Fruit fly (Drosophila melanogaster) whole organism, embryonic: ENCODE measurements around the gene CG46396.
A peak's percentile ranks its signal among the peaks of the same experiment; 100 is the strongest.

Experiments used
- ATbp ChIP-seq: fragments of 200-800 bp; sonication (Bioruptor generic); optimal IDR thresholded peaks from 2 replicates; lab custom pipeline; 2017; ENCODE audit warnings: missing biosample characterization, mild to moderate bottlenecking, missing genetic modification characterization, missing genetic modification reagents
- Ada2b ChIP-seq: fragments of 200-800 bp; sonication (Bioruptor generic); IDR thresholded peaks from 2 replicates; pipeline ENCODE4 v1.3.6; 2022; ENCODE audit warnings: missing biosample characterization, missing genetic modification characterization
- BEAF-32 ChIP-seq: fragments of 200-800 bp; sonication (Bioruptor generic); optimal IDR thresholded peaks from 3 replicates; lab custom pipeline; 2017; ENCODE audit warnings: missing biosample characterization, missing genetic modification characterization, mild to moderate bottlenecking, moderate library complexity, missing genetic modification reagents
- CG10267 ChIP-seq: fragments of 200-800 bp; sonication (Bioruptor generic); optimal IDR thresholded peaks from 2 replicates; lab custom pipeline; 2018; ENCODE audit warnings: missing biosample characterization, mild to moderate bottlenecking, missing genetic modification characterization, moderate library complexity
- CG12071 ChIP-seq: fragments of 200-800 bp; sonication (Bioruptor generic); optimal IDR thresholded peaks from 3 replicates; lab custom pipeline; 2018; ENCODE audit warnings: missing biosample characterization, mild to moderate bottlenecking, missing genetic modification characterization
- CG12299 ChIP-seq: fragments of 200-800 bp; sonication (Bioruptor generic); optimal IDR thresholded peaks from 2 replicates; lab custom pipeline; 2018; ENCODE audit warnings: missing biosample characterization, mild to moderate bottlenecking, missing genetic modification characterization
- CG1233 ChIP-seq: fragments of 200-800 bp; sonication (Bioruptor generic); optimal IDR thresholded peaks from 4 replicates; lab custom pipeline; 2018; ENCODE audit warnings: missing biosample characterization, mild to moderate bottlenecking, missing genetic modification characterization
- CG12391 ChIP-seq: fragments of 200-800 bp; sonication (Bioruptor generic); optimal IDR thresholded peaks from 3 replicates; lab custom pipeline; 2018; ENCODE audit warnings: missing biosample characterization, mild to moderate bottlenecking, missing genetic modification characterization, moderate library complexity
- CG14441 ChIP-seq: fragments of 200-800 bp; sonication (Bioruptor generic); IDR thresholded peaks from 2 replicates; pipeline ENCODE4 v1.3.6; 2022; ENCODE audit warnings: missing biosample characterization, missing genetic modification characterization
- CG17829 ChIP-seq: fragments of 200-800 bp; optimal IDR thresholded peaks from 2 replicates; lab custom pipeline; 2019; ENCODE audit warnings: missing biosample characterization, mild to moderate bottlenecking, missing genetic modification characterization, moderate library complexity
- CG2678 ChIP-seq: fragments of 200-800 bp; sonication (Bioruptor generic); optimal IDR thresholded peaks from 3 replicates; lab custom pipeline; 2019; ENCODE audit warnings: missing biosample characterization, mild to moderate bottlenecking, missing genetic modification characterization, moderate library complexity
- CG42726 ChIP-seq: fragments of 200-800 bp; sonication (Bioruptor generic); IDR thresholded peaks from 2 replicates; pipeline ENCODE4 v1.3.6; 2022; ENCODE audit warnings: missing biosample characterization, missing genetic modification characterization; ENCODE audit not compliant: partially characterized antibody
- CG5180 ChIP-seq: fragments of 200-800 bp; sonication (Bioruptor generic); optimal IDR thresholded peaks from 3 replicates; lab custom pipeline; 2017; ENCODE audit warnings: missing biosample characterization, missing genetic modification characterization, mild to moderate bottlenecking, moderate library complexity, missing genetic modification reagents
- CG6254 ChIP-seq: fragments of 200-800 bp; sonication (Bioruptor generic); optimal IDR thresholded peaks from 3 replicates; lab custom pipeline; 2017; ENCODE audit warnings: mild to moderate bottlenecking, missing biosample characterization, missing genetic modification reagents, missing genetic modification characterization
- CG6689 ChIP-seq: fragments of 200-800 bp; sonication (Bioruptor generic); IDR thresholded peaks from 2 replicates; pipeline ENCODE4 v1.3.6; 2022; ENCODE audit warnings: missing biosample characterization, missing genetic modification characterization
- CG7839 ChIP-seq: fragments of 200-800 bp; sonication (Bioruptor generic); optimal IDR thresholded peaks from 3 replicates; lab custom pipeline; 2018; ENCODE audit warnings: missing biosample characterization, mild to moderate bottlenecking, missing genetic modification characterization, moderate library complexity
- CG8388 ChIP-seq: fragments of 200-800 bp; sonication (Bioruptor generic); optimal IDR thresholded peaks from 2 replicates; lab custom pipeline; 2019; ENCODE audit warnings: missing biosample characterization, mild to moderate bottlenecking, missing genetic modification characterization, moderate library complexity
- CG9727 ChIP-seq: fragments of 200-800 bp; sonication (Bioruptor generic); optimal IDR thresholded peaks from 3 replicates; lab custom pipeline; 2017; ENCODE audit warnings: missing biosample characterization, mild to moderate bottlenecking, missing genetic modification characterization
- D19A ChIP-seq: fragments of 200-800 bp; optimal IDR thresholded peaks from 3 replicates; lab custom pipeline; 2019; ENCODE audit warnings: missing biosample characterization, mild to moderate bottlenecking, missing genetic modification characterization, moderate library complexity
- Drgx ChIP-seq: fragments of 200-800 bp; sonication (Bioruptor generic); IDR thresholded peaks from 2 replicates; pipeline ENCODE4 v1.3.6; 2022; ENCODE audit warnings: missing biosample characterization, missing genetic modification characterization
- HHEX ChIP-seq: fragments of 200-800 bp; sonication (Bioruptor generic); optimal IDR thresholded peaks from 3 replicates; lab custom pipeline; 2017; ENCODE audit warnings: missing biosample characterization, mild to moderate bottlenecking, missing genetic modification characterization, missing genetic modification reagents
- HLHmδ ChIP-seq: fragments of 200-800 bp; sonication (Bioruptor generic); optimal IDR thresholded peaks from 2 replicates; lab custom pipeline; 2018; ENCODE audit warnings: missing biosample characterization, mild to moderate bottlenecking, missing genetic modification characterization, moderate library complexity
- Hr3 ChIP-seq: fragments of 200-800 bp; sonication (Bioruptor generic); optimal IDR thresholded peaks from 3 replicates; lab custom pipeline; 2016; ENCODE audit warnings: missing biosample characterization, missing genetic modification characterization
- Hr51 ChIP-seq, 2 experiments: fragments of 200-800 bp; sonication (Bioruptor generic); optimal IDR thresholded peaks; 2 replicates in 1 of 2; 3 replicates in 1 of 2; lab custom pipeline; 2016 to 2018; ENCODE audit warnings: missing biosample characterization in 2 of 2, missing genetic modification characterization in 2 of 2, mild to moderate bottlenecking in 1 of 2, moderate library complexity in 1 of 2
- MTF-1 ChIP-seq: fragments of 200-800 bp; sonication (Bioruptor generic); optimal IDR thresholded peaks from 2 replicates; lab custom pipeline; 2018; ENCODE audit warnings: missing biosample characterization, mild to moderate bottlenecking, missing genetic modification characterization, borderline replicate concordance
- Meics ChIP-seq: fragments of 200-800 bp; sonication (Bioruptor generic); optimal IDR thresholded peaks from 2 replicates; lab custom pipeline; 2017; ENCODE audit warnings: missing biosample characterization, mild to moderate bottlenecking, missing genetic modification characterization
- NC2β ChIP-seq: fragments of 200-800 bp; sonication (Bioruptor generic); optimal IDR thresholded peaks from 2 replicates; lab custom pipeline; 2016; ENCODE audit warnings: missing biosample characterization, missing genetic modification characterization
- Sox102F ChIP-seq: fragments of 200-800 bp; sonication (Bioruptor generic); optimal IDR thresholded peaks from 2 replicates; lab custom pipeline; 2018; ENCODE audit warnings: missing biosample characterization, mild to moderate bottlenecking, missing genetic modification characterization, moderate library complexity
- Ssrp ChIP-seq: fragments of 200-800 bp; sonication (Bioruptor generic); optimal IDR thresholded peaks from 2 replicates; lab custom pipeline; 2018; ENCODE audit warnings: missing biosample characterization, mild to moderate bottlenecking, missing genetic modification characterization, moderate library complexity
- abd-A ChIP-seq: fragments of 200-800 bp; sonication (Bioruptor generic); optimal IDR thresholded peaks from 3 replicates; lab custom pipeline; 2019; ENCODE audit warnings: missing biosample characterization, mild to moderate bottlenecking, missing genetic modification characterization, moderate library complexity
- al ChIP-seq: fragments of 200-800 bp; sonication (Bioruptor generic); IDR thresholded peaks from 2 replicates; pipeline ENCODE4 v1.3.6; 2022; ENCODE audit warnings: missing biosample characterization, missing genetic modification characterization
- bsh ChIP-seq, 2 experiments: fragments of 200-800 bp; sonication (Bioruptor generic); optimal IDR thresholded peaks; 2 replicates each; lab custom pipeline; 2017 to 2018; ENCODE audit warnings: mild to moderate bottlenecking in 2 of 2, missing biosample characterization in 2 of 2, missing genetic modification characterization in 2 of 2, moderate library complexity in 1 of 2
- cato ChIP-seq: fragments of 200-800 bp; sonication (Bioruptor generic); optimal IDR thresholded peaks from 2 replicates; lab custom pipeline; 2016; ENCODE audit warnings: missing biosample characterization, missing genetic modification characterization, borderline replicate concordance
- dmrt11E ChIP-seq: fragments of 200-800 bp; sonication (Bioruptor generic); optimal IDR thresholded peaks from 3 replicates; lab custom pipeline; 2018; ENCODE audit warnings: missing biosample characterization, mild to moderate bottlenecking, missing genetic modification characterization, moderate library complexity
- dmrt99B ChIP-seq: fragments of 200-800 bp; sonication (Bioruptor generic); optimal IDR thresholded peaks from 2 replicates; lab custom pipeline; 2018; ENCODE audit warnings: missing biosample characterization, mild to moderate bottlenecking, missing genetic modification characterization, moderate library complexity
- dysf ChIP-seq: fragments of 200-800 bp; sonication (Bioruptor generic); IDR thresholded peaks from 3 replicates; pipeline ENCODE4 v1.3.6; 2022; ENCODE audit warnings: missing biosample characterization, missing genetic modification characterization
- otp ChIP-seq: fragments of 200-800 bp; sonication (Bioruptor generic); IDR thresholded peaks from 3 replicates; pipeline ENCODE4, ENCODE4 v1.3.6; 2022; ENCODE audit warnings: missing biosample characterization, missing genetic modification characterization
- phol ChIP-seq: fragments of 200-800 bp; sonication (Bioruptor generic); optimal IDR thresholded peaks from 3 replicates; lab custom pipeline; 2018; ENCODE audit warnings: missing biosample characterization, mild to moderate bottlenecking, missing genetic modification characterization, moderate library complexity
- pros ChIP-seq: fragments of 200-800 bp; sonication (Bioruptor generic); optimal IDR thresholded peaks from 3 replicates; lab custom pipeline; 2019; ENCODE audit warnings: missing biosample characterization, mild to moderate bottlenecking, missing genetic modification characterization, moderate library complexity
- run ChIP-seq: fragments of 200-800 bp; sonication (Bioruptor generic); optimal IDR thresholded peaks from 3 replicates; lab custom pipeline; 2018; ENCODE audit warnings: missing biosample characterization, mild to moderate bottlenecking, missing genetic modification characterization
- sens ChIP-seq: fragments of 200-800 bp; sonication (Bioruptor generic); peaks from one replicate; lab custom pipeline; 2016; ENCODE audit warnings: missing biosample characterization, missing genetic modification characterization
- seq ChIP-seq: fragments of 200-800 bp; sonication (Bioruptor generic); IDR thresholded peaks from 2 replicates; pipeline ENCODE4 v1.3.6; 2022; ENCODE audit warnings: missing biosample characterization, missing genetic modification characterization
- slp2 ChIP-seq: fragments of 200-800 bp; sonication (Bioruptor generic); optimal IDR thresholded peaks from 2 replicates; lab custom pipeline; 2016; ENCODE audit warnings: missing biosample characterization, missing genetic modification characterization
- so ChIP-seq: fragments of 200-800 bp; sonication (Bioruptor generic); IDR thresholded peaks from 3 replicates; pipeline ENCODE4 v1.3.6; 2022; ENCODE audit warnings: missing biosample characterization, missing genetic modification characterization
- sob ChIP-seq: fragments of 200-800 bp; sonication (Bioruptor generic); IDR thresholded peaks from 2 replicates; pipeline ENCODE4 v1.3.6; 2022; ENCODE audit warnings: missing biosample characterization, missing genetic modification characterization
- sqz ChIP-seq: fragments of 200-800 bp; sonication (Bioruptor generic); optimal IDR thresholded peaks from 3 replicates; lab custom pipeline; 2018; ENCODE audit warnings: missing biosample characterization, mild to moderate bottlenecking, missing genetic modification characterization
- unpg ChIP-seq: fragments of 200-800 bp; sonication (Bioruptor generic); optimal IDR thresholded peaks from 3 replicates; lab custom pipeline; 2018; ENCODE audit warnings: missing biosample characterization, mild to moderate bottlenecking, missing genetic modification characterization, moderate library complexity
- zen2 ChIP-seq: fragments of 200-800 bp; sonication (Bioruptor generic); IDR thresholded peaks from 3 replicates; pipeline ENCODE4 v1.3.6; 2022; ENCODE audit warnings: missing biosample characterization, missing genetic modification characterization; ENCODE audit not compliant: partially characterized antibody

The CG46396 gene

DNA sequence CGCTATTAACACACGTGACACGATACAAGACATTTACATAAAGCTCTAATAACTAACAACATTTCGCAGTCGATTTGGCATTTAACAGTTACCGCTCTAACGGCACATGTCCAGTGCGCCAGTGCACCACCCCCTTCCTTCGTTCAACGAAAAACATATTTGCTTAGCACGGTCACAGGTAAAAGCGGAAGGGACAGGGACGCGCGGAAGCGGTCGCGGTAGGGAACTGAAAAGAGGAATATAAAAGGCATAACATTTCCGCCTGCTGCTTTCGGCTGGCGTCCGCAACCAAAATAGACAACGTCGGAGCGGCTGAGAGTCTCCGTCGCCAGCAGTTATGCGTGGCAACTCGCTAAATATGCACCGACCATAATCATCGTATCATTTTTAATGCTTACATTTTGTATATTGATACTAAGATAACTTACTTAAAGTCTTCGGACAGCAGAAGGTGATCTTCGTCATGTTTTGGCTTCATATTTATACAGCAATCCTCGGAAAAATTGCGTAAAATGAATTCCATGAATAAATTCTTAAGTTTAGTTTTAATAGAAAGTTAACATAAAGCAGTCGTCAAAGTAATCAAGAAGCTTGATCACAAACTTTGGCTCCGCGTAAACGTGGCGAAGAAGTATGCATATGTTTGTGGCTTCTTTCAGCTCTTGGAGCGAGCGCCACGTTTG, 48.0 kb downstream of the CG46396 start (continued):
- TF ChIP-seq CG8388 (GFP tag; lab: Kevin White, UChicago) (no peak), CG42726 (no peak), Ada2b (GFP tag; lab: Robert Waterston, UW) (no peak), HHEX (no peak), zen2 (no peak), D19A (tag; lab: Kevin White, UChicago) (peak; percentile 33), Hr51 (GFP tag; optimal IDR thresholded peaks at IDR 0.05; lab: Kevin White, UChicago) (peak in 1 of 2 experiments; percentile 55), run (tag; lab: Kevin White, UChicago) (peak; percentile 24), sob (GFP tag; lab: Robert Waterston, UW) (0 out of 2 replicates have a peak, but pooled peaks have one; percentile 14), otp (GFP tag; lab: Robert Waterston, UW) (no peak), CG17829 (tag; lab: Kevin White, UChicago) (peak; percentile 36), CG2678 (tag; lab: Kevin White, UChicago) (peak; percentile 44), Ssrp (tag; lab: Kevin White, UChicago) (peak; percentile 21), dmrt11E (tag; lab: Kevin White, UChicago) (no peak), BEAF-32 (GFP tag; lab: Kevin White, UChicago) (no peak), sens (GFP tag; lab: Kevin White, UChicago) (peak; percentile 85), abd-A (no peak), CG6254 (GFP tag; lab: Kevin White, UChicago) (no peak), CG6689 (GFP tag; lab: Robert Waterston, UW) (peak; percentile 36; the same call in 1 of the 2 replicates), slp2 (GFP tag; lab: Kevin White, UChicago) (peak; percentile 13), pros (GFP tag; lab: Kevin White, UChicago) (no peak), Hr3 (GFP tag; lab: Kevin White, UChicago) (no peak), so (GFP tag; lab: Robert Waterston, UW) (no peak), CG9727 (GFP tag; lab: Kevin White, UChicago) (peak; percentile 2), Meics (peak; percentile 41), CG14441 (GFP tag; lab: Robert Waterston, UW) (no peak), CG1233 (GFP tag; lab: Kevin White, UChicago) (peak; percentile 9), CG7839 (tag; lab: Kevin White, UChicago) (peak; percentile 38), cato (GFP tag; lab: Kevin White, UChicago) (no peak), MTF-1 (no peak), phol (tag; lab: Kevin White, UChicago) (peak; percentile 45), NC2β (no peak), CG12391 (tag; lab: Kevin White, UChicago) (peak; percentile 27), bsh (GFP tag; optimal IDR thresholded peaks at IDR 0.05; lab: Kevin White, UChicago) (peak; percentile 36 to 48), unpg (GFP tag; lab: Kevin White, UChicago) (peak; percentile 32), ATbp (GFP tag; lab: Kevin White, UChicago) (peak; percentile 23), dmrt99B (tag; lab: Kevin White, UChicago) (peak; percentile 60), HLHmδ (GFP tag; lab: Kevin White, UChicago) (no peak), CG5180 (GFP tag; lab: Kevin White, UChicago) (peak; percentile 5), CG12071 (GFP tag; lab: Kevin White, UChicago) (no peak), Sox102F (GFP tag; lab: Kevin White, UChicago) (peak; percentile 41), Drgx (peak; percentile 55; the same call in 1 of the 2 replicates), al (no peak), sqz (GFP tag; lab: Kevin White, UChicago) (no peak), dysf (peak; percentile 47; the same call in 1 of the 3 replicates), seq (GFP tag; lab: Robert Waterston, UW) (no peak), CG10267 (tag; lab: Kevin White, UChicago) (peak; percentile 14), CG12299 (tag; lab: Kevin White, UChicago) (peak; percentile 13)
